Worm (Caenorhabditis elegans) whole organism, L4/young adult: Measurements from ENCODE around the gene F47E1.4.

Source experiments
- W03F9.2 ChIP-seq: fragments of 150-350 bp; optimal IDR thresholded peaks from 2 replicates; lab custom pipeline; 2014; ENCODE audit warnings: missing biosample characterization, missing genetic modification characterization
- dao-5 ChIP-seq: sonication (generic microtip); optimal IDR thresholded peaks from 2 replicates; lab custom pipeline; 2016; ENCODE audit warnings: missing genotype, missing genetic modification characterization, moderate library complexity, missing compliant biosample characterization
- him-1 ChIP-seq: sonication (generic microtip); optimal IDR thresholded peaks from 2 replicates; lab custom pipeline; 2016; ENCODE audit warnings: missing genotype, missing genetic modification reagents, missing genetic modification characterization, missing compliant biosample characterization

F47E1.4 gene

ce11 chrX:9062523-9062922 is at the start of gene F47E1.4:
TSS of gene F47E1.4 (plus strand) at chrX:9062823.
- TF ChIP-seq him-1 (tag; lab: Kevin White, UChicago) (no peak), W03F9.2 (no peak), dao-5 (tag; lab: Kevin White, UChicago) (no peak)

ce11 chrX:9014451-9014850 is 48.2 kb upstream of the F47E1.4 start:
- TF ChIP-seq him-1 (tag; lab: Kevin White, UChicago) (no peak), W03F9.2 (no peak), dao-5 (tag; lab: Kevin White, UChicago) (no peak)

- TF ChIP-seq W03F9.2 (no peak), dao-5 (tag; lab: Kevin White, UChicago) (no peak), him-1 (tag; lab: Kevin White, UChicago) (no peak)
These were observed 47.2 kb upstream of the F47E1.4 start, which contains the start of gene T25B6.4 for ce11 chrX:9015420-9015819. TSS of gene T25B6.4 (plus strand) at chrX:9015720.

ce11 chrX:9021645-9022044 is 41.0 kb upstream of the F47E1.4 start, which contains the start of gene T25B6.5:
TSS of gene T25B6.5 (minus strand) at chrX:9021745.
- TF ChIP-seq dao-5 (tag; lab: Kevin White, UChicago) (no peak), him-1 (tag; lab: Kevin White, UChicago) (no peak), W03F9.2 (no peak)

ce11 chrX:9022779-9023178 is 39.8 kb upstream of the F47E1.4 start, which contains the start of gene T25B6.6:
TSS of gene T25B6.6 (minus strand) at chrX:9022879.
- TF ChIP-seq him-1 (tag; lab: Kevin White, UChicago) (no peak), dao-5 (tag; lab: Kevin White, UChicago) (no peak), W03F9.2 (no peak)

- TF ChIP-seq him-1 (tag; lab: Kevin White, UChicago) (no peak), W03F9.2 (no peak), dao-5 (tag; lab: Kevin White, UChicago) (no peak)
These were observed 38.8 kb upstream of the F47E1.4 start for ce11 chrX:9023816-9024215.

ce11 chrX:9024270-9024669 is 38.4 kb upstream of the F47E1.4 start:
- TF ChIP-seq dao-5 (tag; lab: Kevin White, UChicago) = peak; percentile 80
- peak; percentile 38 for TF ChIP-seq him-1 (tag; lab: Kevin White, UChicago)
- no peak for TF ChIP-seq W03F9.2

ce11 chrX:9025484-9025883 is 37.1 kb upstream of the F47E1.4 start:
- TF ChIP-seq W03F9.2 = no peak
- no peak for TF ChIP-seq him-1 (tag; lab: Kevin White, UChicago)
- TF ChIP-seq dao-5 (tag; lab: Kevin White, UChicago) = no peak

- no peak for TF ChIP-seq dao-5 (tag; lab: Kevin White, UChicago)
- no peak for TF ChIP-seq him-1 (tag; lab: Kevin White, UChicago)
- TF ChIP-seq W03F9.2 = no peak
These were observed 35.3 kb upstream of the F47E1.4 start, which contains the start of gene T25B6.3 for ce11 chrX:9027304-9027703. TSS of gene T25B6.3 (plus strand) at chrX:9027604.

- TF ChIP-seq him-1 (tag; lab: Kevin White, UChicago) (no peak), dao-5 (tag; lab: Kevin White, UChicago) (no peak), W03F9.2 (no peak)
These were observed 33.6 kb upstream of the F47E1.4 start, which contains the start of gene snf-12 for ce11 chrX:9028909-9029520. TSS of gene snf-12 (plus strand) at chrX:9029470.

- TF ChIP-seq W03F9.2 = no peak
- no peak for TF ChIP-seq him-1 (tag; lab: Kevin White, UChicago)
- no peak for TF ChIP-seq dao-5 (tag; lab: Kevin White, UChicago)
These were observed 28.3 kb upstream of the F47E1.4 start, which contains the start of gene nep-22 for ce11 chrX:9034310-9034709. TSS of gene nep-22 (plus strand) at chrX:9034554.

ce11 chrX:9035142-9035541 is 27.5 kb upstream of the F47E1.4 start:
- TF ChIP-seq dao-5 (tag; lab: Kevin White, UChicago) (no peak), him-1 (tag; lab: Kevin White, UChicago) (no peak), W03F9.2 (no peak)

ce11 chrX:9036237-9036636 is 26.4 kb upstream of the F47E1.4 start:
- no peak for TF ChIP-seq dao-5 (tag; lab: Kevin White, UChicago)
- TF ChIP-seq W03F9.2 = no peak
- no peak for TF ChIP-seq him-1 (tag; lab: Kevin White, UChicago)

- TF ChIP-seq him-1 (tag; lab: Kevin White, UChicago) = no peak
- TF ChIP-seq W03F9.2 = no peak
- TF ChIP-seq dao-5 (tag; lab: Kevin White, UChicago) = no peak
These were observed 16.7 kb upstream of the F47E1.4 start, which contains the start of gene prdm-14 for ce11 chrX:9045913-9046312. TSS of gene prdm-14 (plus strand) at chrX:9046213.

ce11 chrX:9048657-9049056 is 14.0 kb upstream of the F47E1.4 start, which contains the start of gene F47E1.20:
TSS of gene F47E1.20 (plus strand) at chrX:9048957.
- TF ChIP-seq him-1 (tag; lab: Kevin White, UChicago) (no peak), dao-5 (tag; lab: Kevin White, UChicago) (no peak), W03F9.2 (no peak)
